Worm (Caenorhabditis elegans) whole organism, midembryonic: ENCODE measurements around the gene gbas-1.
"Not testable (repeated sequence)": the region's sequence is repeated elsewhere in the genome, so short reads cannot be mapped to it uniquely, and the experiment has no call there.

Experiments used
- T22C8.4 ChIP-seq: fragments of 200-800 bp; sonication (Bioruptor generic); IDR thresholded peaks from 2 replicates; pipeline ENCODE4 v1.3.6; 2022; ENCODE audit warnings: missing genetic modification characterization, missing compliant biosample characterization
- cog-1 ChIP-seq: sonication (generic microtip); optimal IDR thresholded peaks from 2 replicates; lab custom pipeline; 2016; ENCODE audit warnings: missing genetic modification characterization, missing compliant biosample characterization
- flt-1 ChIP-seq: fragments of 200-800 bp; sonication (Bioruptor generic); IDR thresholded peaks from 2 replicates; pipeline ENCODE4 v1.3.6; 2022; ENCODE audit warnings: missing genetic modification characterization, missing compliant biosample characterization
- klf-2 ChIP-seq: fragments of 200-800 bp; sonication (Bioruptor generic); conservative IDR thresholded peaks from 2 replicates; pipeline ENCODE4 v1.3.6; 2022; ENCODE audit warnings: missing genetic modification reagents, missing genetic modification characterization, missing compliant biosample characterization
- med-1 ChIP-seq: sonication (generic microtip); optimal IDR thresholded peaks from 2 replicates; lab custom pipeline; 2017; ENCODE audit warnings: missing genetic modification characterization, mild to moderate bottlenecking, missing compliant biosample characterization, antibody characterized with exemption, missing genetic modification reagents; ENCODE audit not compliant: insufficient read depth
- ref-1 ChIP-seq: fragments of 200-800 bp; sonication (Bioruptor generic); conservative IDR thresholded peaks from 2 replicates; pipeline ENCODE4 v1.3.6; 2022; ENCODE audit warnings: missing genetic modification reagents, missing genetic modification characterization, missing compliant biosample characterization
- tab-1 ChIP-seq: fragments of 200-800 bp; sonication (Bioruptor generic); IDR thresholded peaks from 2 replicates; pipeline ENCODE4 v1.3.6; 2022; ENCODE audit warnings: missing genetic modification characterization, missing compliant biosample characterization
- ztf-23 ChIP-seq: fragments of 200-800 bp; sonication (Bioruptor generic); IDR thresholded peaks from 2 replicates; pipeline ENCODE4 v1.3.6; 2022; ENCODE audit warnings: missing genetic modification reagents, missing genetic modification characterization, missing compliant biosample characterization
- ztf-29 ChIP-seq: fragments of 200-800 bp; sonication (Bioruptor generic); IDR thresholded peaks from 2 replicates; pipeline ENCODE4 v1.3.6; 2022; ENCODE audit warnings: missing genetic modification reagents, missing genetic modification characterization, missing compliant biosample characterization

The gbas-1 gene

ce11 chrII:2481621-2482020, 23.1 kb upstream of the gbas-1 start, which contains the start of gene F53G2.2:
Gene F53G2.2, plus strand, starts transcription at chrII:2481921.
- no peak for TF ChIP-seq klf-2 (GFP tag; lab: Robert Waterston, UW)
- no peak for TF ChIP-seq ztf-23
- no peak for TF ChIP-seq tab-1
- TF ChIP-seq ztf-29 (GFP tag; lab: Robert Waterston, UW): no peak
- no peak for TF ChIP-seq T22C8.4 (GFP tag; lab: Robert Waterston, UW)
- no peak for TF ChIP-seq ref-1 (GFP tag; lab: Robert Waterston, UW)
- TF ChIP-seq med-1: no peak
- no peak for TF ChIP-seq cog-1 (tag; lab: Kevin White, UChicago)
- no peak for TF ChIP-seq flt-1

ce11 chrII:2483507-2483906, 21.2 kb upstream of the gbas-1 start, which contains the start of gene F53G2.13:
Gene F53G2.13, plus strand, starts transcription at chrII:2483807.
- TF ChIP-seq T22C8.4 (GFP tag; lab: Robert Waterston, UW) (no peak), ztf-29 (GFP tag; lab: Robert Waterston, UW) (no peak), tab-1 (no peak), med-1 (no peak), klf-2 (GFP tag; lab: Robert Waterston, UW) (no peak), ref-1 (GFP tag; lab: Robert Waterston, UW) (no peak), ztf-23 (no peak), flt-1 (no peak), cog-1 (tag; lab: Kevin White, UChicago) (no peak)

- TF ChIP-seq tab-1: no peak
- no peak for TF ChIP-seq ztf-23
Observed at ce11 chrII:2488386-2488785, 16.3 kb upstream of the gbas-1 start, which contains the start of gene F53G2.1. Gene F53G2.1, plus strand, starts transcription at chrII:2488686.

ce11 chrII:2503703-2504430, 811 bp upstream of the gbas-1 start:
- no peak for TF ChIP-seq ztf-23
- no peak for TF ChIP-seq klf-2 (GFP tag; lab: Robert Waterston, UW)
- no peak for TF ChIP-seq tab-1
- TF ChIP-seq med-1: no peak
- no peak for TF ChIP-seq flt-1
- TF ChIP-seq ztf-29 (GFP tag; lab: Robert Waterston, UW): no peak
- TF ChIP-seq ref-1 (GFP tag; lab: Robert Waterston, UW): no peak
- no peak for TF ChIP-seq T22C8.4 (GFP tag; lab: Robert Waterston, UW)
- no peak for TF ChIP-seq cog-1 (tag; lab: Kevin White, UChicago)

- no peak for TF ChIP-seq ztf-29 (GFP tag; lab: Robert Waterston, UW)
- TF ChIP-seq T22C8.4 (GFP tag; lab: Robert Waterston, UW): peak; percentile 54; the same call in 1 of the 2 replicates
Observed at ce11 chrII:2518487-2518886, 13.8 kb downstream of the gbas-1 start.

ce11 chrII:2521960-2522359, 17.3 kb downstream of the gbas-1 start, which contains the start of gene bath-13:
Gene bath-13, minus strand, starts transcription at chrII:2522060.
- TF ChIP-seq klf-2 (GFP tag; lab: Robert Waterston, UW): no peak
- no peak for TF ChIP-seq tab-1
- no peak for TF ChIP-seq ztf-29 (GFP tag; lab: Robert Waterston, UW)
- TF ChIP-seq ref-1 (GFP tag; lab: Robert Waterston, UW): no peak
- no peak for TF ChIP-seq T22C8.4 (GFP tag; lab: Robert Waterston, UW)
- TF ChIP-seq flt-1: no peak
- no peak for TF ChIP-seq med-1

- peak; percentile 84; the same call in 1 of the 2 replicates for TF ChIP-seq ztf-29 (GFP tag; lab: Robert Waterston, UW)
- TF ChIP-seq cog-1 (tag; lab: Kevin White, UChicago): no peak
Observed at ce11 chrII:2525652-2526051, 21.0 kb downstream of the gbas-1 start.

ce11 chrII:2526887-2527286, 22.2 kb downstream of the gbas-1 start:
- no peak for TF ChIP-seq flt-1
- TF ChIP-seq ztf-23: no peak
- TF ChIP-seq med-1: no peak
- no peak for TF ChIP-seq T22C8.4 (GFP tag; lab: Robert Waterston, UW)

- no peak for TF ChIP-seq cog-1 (tag; lab: Kevin White, UChicago)
- TF ChIP-seq ztf-29 (GFP tag; lab: Robert Waterston, UW): no peak
- no peak for TF ChIP-seq flt-1
- no peak for TF ChIP-seq T22C8.4 (GFP tag; lab: Robert Waterston, UW)
- TF ChIP-seq klf-2 (GFP tag; lab: Robert Waterston, UW): no peak
- no peak for TF ChIP-seq ref-1 (GFP tag; lab: Robert Waterston, UW)
- no peak for TF ChIP-seq med-1
- no peak for TF ChIP-seq ztf-23
- no peak for TF ChIP-seq tab-1
Observed at ce11 chrII:2530496-2530895, 25.8 kb downstream of the gbas-1 start, which contains the start of gene K02F6.6. Gene K02F6.6, plus strand, starts transcription at chrII:2530796.

- not testable (repeated sequence) for TF ChIP-seq ztf-29, klf-2, ref-1 (GFP tag; lab: Robert Waterston, UW)
Observed at ce11 chrII:2534459-2534858, 29.8 kb downstream of the gbas-1 start, which contains the start of gene K02F6.5. Gene K02F6.5, plus strand, starts transcription at chrII:2534759.

ce11 chrII:2534952-2535351, 30.3 kb downstream of the gbas-1 start, which contains the start of gene K02F6.8:
Gene K02F6.8, minus strand, starts transcription at chrII:2535052.
- not testable (repeated sequence) for TF ChIP-seq T22C8.4 (GFP tag; lab: Robert Waterston, UW); cog-1 (tag; lab: Kevin White, UChicago); flt-1
